Fruit fly (Drosophila melanogaster) Kc167 (cell line): Measurements from ENCODE around the gene Alp1.

Source experiments
- h ChIP-seq: fragments of >200 bp; optimal IDR thresholded peaks from 3 replicates; lab custom pipeline; 2018; ENCODE audit warnings: missing external identifiers
- insv ChIP-seq: fragments of >200 bp; optimal IDR thresholded peaks from 3 replicates; lab custom pipeline; 2018; ENCODE audit warnings: missing external identifiers
- ttk ChIP-seq: sonication (Bioruptor generic); optimal IDR thresholded peaks from 2 replicates; lab custom pipeline; 2017; ENCODE audit warnings: missing external identifiers

- TF ChIP-seq insv (lab: Kevin White, UChicago) = no peak
- TF ChIP-seq ttk (lab: Kevin White, UChicago) = no peak
- no peak for TF ChIP-seq h (lab: Kevin White, UChicago)
Observed at dm6 chr3L:21441216-21441813, 3.3 kb downstream of the Alp1 start, which contains the start of gene CG5664.
